Fruit fly (Drosophila melanogaster): ENCODE data around the gene CG8064.

CG8064 gene

DNA sequence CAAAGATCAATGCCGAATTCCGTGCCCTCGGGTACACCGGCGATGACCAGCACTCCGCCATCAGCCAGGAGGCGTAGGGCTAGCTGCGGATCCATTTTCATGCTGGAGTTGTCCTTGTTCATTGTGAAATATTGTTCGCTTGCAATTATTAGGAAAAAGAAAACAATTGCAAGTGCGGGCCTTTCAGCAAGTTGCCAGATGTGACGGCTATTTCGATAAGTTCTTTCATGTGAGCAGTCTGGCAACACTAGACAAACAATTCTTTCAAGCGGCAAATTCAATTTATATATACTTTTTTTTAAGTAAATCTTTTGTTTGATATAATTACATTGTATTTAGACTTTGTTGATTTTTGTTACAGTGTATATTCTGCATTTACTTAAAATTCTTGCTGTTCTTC lies 30.9 kb upstream of the CG8064 start, which contains the start of gene CG12320 (continued):
- TF ChIP-seq Deaf1 (tag; optimal IDR thresholded peaks at IDR 0.05) (no peak), CrebB (tag; optimal IDR thresholded peaks at IDR 0.05) (no peak), CG15514 (GFP tag; optimal IDR thresholded peaks at IDR 0.05) (peak; percentile 70), CG14710 (tag; optimal IDR thresholded peaks at IDR 0.05) (peak; percentile 34), Fer1 (GFP tag; optimal IDR thresholded peaks at IDR 0.05) (peak; percentile 5), MESR4 (GFP tag; optimal IDR thresholded peaks at IDR 0.05) (peak; percentile 42), CG8388 (GFP tag; optimal IDR thresholded peaks at IDR 0.05) (no peak), CG5245 (GFP tag; optimal IDR thresholded peaks at IDR 0.05) (no peak), Med (GFP tag) (peak; percentile 32), Dad (GFP tag; optimal IDR thresholded peaks at IDR 0.05) (no peak), C15 (GFP tag; IDR thresholded peaks at IDR 0.05) (no peak), CG13287 (GFP tag; IDR thresholded peaks at IDR 0.05; ENCODE audit: partially characterized antibody) (peak; percentile 42; the same call in 1 of the 2 replicates), Dref (GFP tag; IDR thresholded peaks at IDR 0.05) (peak; percentile 68), CG13624 (GFP tag; optimal IDR thresholded peaks at IDR 0.05) (no peak), CG2116 (GFP tag; optimal IDR thresholded peaks at IDR 0.05) (peak; percentile 41), odd (GFP tag; optimal IDR thresholded peaks at IDR 0.05) (no peak), CG11093 (GFP tag; IDR thresholded peaks at IDR 0.05) (no peak), YL-1 (GFP tag; optimal IDR thresholded peaks at IDR 0.05) (peak; percentile 57), p53 (GFP tag; optimal IDR thresholded peaks at IDR 0.05) (no peak), da (GFP tag; optimal IDR thresholded peaks at IDR 0.05) (no peak), trem (tag; optimal IDR thresholded peaks at IDR 0.05) (peak; percentile 77), Opbp (GFP tag; IDR thresholded peaks at IDR 0.05; ENCODE audit: partially characterized antibody) (0 out of 3 replicates have a peak, but pooled peaks have one; percentile 28), pzg (GFP tag; optimal IDR thresholded peaks at IDR 0.05) (peak; percentile 62), E2f2 (GFP tag; IDR thresholded peaks at IDR 0.05) (peak; percentile 94), gcm2 (GFP tag; optimal IDR thresholded peaks at IDR 0.05) (no peak), HmgZ (tag; optimal IDR thresholded peaks at IDR 0.05) (peak; percentile 2), CG8944 (GFP tag; optimal IDR thresholded peaks at IDR 0.05) (no peak)

DNA sequence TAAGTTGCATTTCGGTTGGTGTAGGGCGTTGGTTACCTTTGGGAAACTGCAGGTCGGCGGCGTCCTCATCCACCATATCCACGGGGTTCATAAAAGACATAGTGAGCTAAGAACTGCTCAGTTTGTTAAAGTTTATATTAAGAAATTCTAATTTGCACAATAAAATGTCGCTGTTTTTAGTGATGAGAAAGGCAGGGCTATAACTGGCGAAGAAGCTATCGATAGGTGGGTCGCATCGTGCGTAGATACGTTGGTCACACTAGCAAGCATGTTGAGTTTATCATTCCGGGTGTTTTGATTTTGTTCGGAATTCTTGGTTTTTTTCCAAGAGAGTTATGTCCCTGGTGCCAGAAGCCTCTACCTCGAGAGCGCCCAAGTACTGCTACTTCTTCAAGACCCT lies 28.2 kb upstream of the CG8064 start, which contains the start of the genes Ada2a, Polr2D, Tgs1 and moi:
Gene Ada2a (minus strand): TSS at position 207 of the 400 bp plus-strand sequence.
Gene Polr2D (minus strand): TSS at position 207 of the 400 bp plus-strand sequence.
Gene Tgs1 (plus strand): TSS at position 250 of the 400 bp plus-strand sequence.
Gene moi (plus strand): TSS at position 250 of the 400 bp plus-strand sequence.
- TF ChIP-seq CG9797 (GFP tag; optimal IDR thresholded peaks at IDR 0.05) (peak; percentile 78), CG8388 (GFP tag; optimal IDR thresholded peaks at IDR 0.05) (no peak), Gsc (GFP tag; IDR thresholded peaks at IDR 0.05) (no peak), CG43689 (GFP tag; IDR thresholded peaks at IDR 0.05) (no peak), Dip3 (GFP tag; optimal IDR thresholded peaks at IDR 0.05) (no peak), CG31224 (GFP tag; IDR thresholded peaks at IDR 0.05) (no peak), cwo (GFP tag; optimal IDR thresholded peaks at IDR 0.05) (no peak), CG33213 (GFP tag; optimal IDR thresholded peaks at IDR 0.05) (no peak), Lhr (GFP tag; optimal IDR thresholded peaks at IDR 0.05) (no peak), CG12769 (tag; optimal IDR thresholded peaks at IDR 0.05) (no peak), zf30C (GFP tag; optimal IDR thresholded peaks at IDR 0.05) (no peak), Atf3 (GFP tag; optimal IDR thresholded peaks at IDR 0.05) (no peak), Doc2 (GFP tag; IDR thresholded peaks at IDR 0.05) (no peak), Neu2 (GFP tag; optimal IDR thresholded peaks at IDR 0.05; ENCODE audit: borderline replicate concordance) (no peak), CG11723 (GFP tag; optimal IDR thresholded peaks at IDR 0.05) (no peak), CG34376 (GFP tag; optimal IDR thresholded peaks at IDR 0.05) (no peak), CG15601 (tag; optimal IDR thresholded peaks at IDR 0.05) (no peak), CG9932 (GFP tag; IDR thresholded peaks at IDR 0.05) (peak; percentile 44), Blimp-1 (GFP tag; optimal IDR thresholded peaks at IDR 0.05) (no peak), p53 (GFP tag; optimal IDR thresholded peaks at IDR 0.05) (no peak), CG4424 (GFP tag; optimal IDR thresholded peaks at IDR 0.05) (no peak), HLH4C (GFP tag; IDR thresholded peaks at IDR 0.05; ENCODE audit: partially characterized antibody) (peak; percentile 66; the same call in 2 of the 3 replicates), CG12391 (tag; optimal IDR thresholded peaks at IDR 0.05) (no peak), B-H2 (GFP tag; optimal IDR thresholded peaks at IDR 0.05) (no peak), Pdp1 (GFP tag; optimal IDR thresholded peaks at IDR 0.05) (no peak), toy (GFP tag; IDR thresholded peaks at IDR 0.05) (no peak), CG11093 (GFP tag; IDR thresholded peaks at IDR 0.05) (no peak)

Data from whole organism, embryonic.